Worm (Caenorhabditis elegans) whole organism, L3 larva: ENCODE measurements around the gene nduf-2.2.

Experiments
- ama-1 ChIP-seq: fragments of 150-350 bp; optimal IDR thresholded peaks from 2 replicates; lab custom pipeline; 2018
- lin-39 ChIP-seq: fragments of 150-350 bp; optimal IDR thresholded peaks from 2 replicates; lab custom pipeline; 2018; ENCODE audit warnings: missing biosample characterization, missing genetic modification reagents, missing genetic modification characterization
- pqm-1 ChIP-seq: fragments of 150-350 bp; optimal IDR thresholded peaks from 2 replicates; lab custom pipeline; 2017; ENCODE audit warnings: missing biosample characterization, missing genetic modification characterization, inconsistent platforms
- unc-39 ChIP-seq: sonication (generic microtip); optimal IDR thresholded peaks from 4 replicates; lab custom pipeline; 2017; ENCODE audit warnings: missing biosample characterization, missing genetic modification characterization

DNA sequence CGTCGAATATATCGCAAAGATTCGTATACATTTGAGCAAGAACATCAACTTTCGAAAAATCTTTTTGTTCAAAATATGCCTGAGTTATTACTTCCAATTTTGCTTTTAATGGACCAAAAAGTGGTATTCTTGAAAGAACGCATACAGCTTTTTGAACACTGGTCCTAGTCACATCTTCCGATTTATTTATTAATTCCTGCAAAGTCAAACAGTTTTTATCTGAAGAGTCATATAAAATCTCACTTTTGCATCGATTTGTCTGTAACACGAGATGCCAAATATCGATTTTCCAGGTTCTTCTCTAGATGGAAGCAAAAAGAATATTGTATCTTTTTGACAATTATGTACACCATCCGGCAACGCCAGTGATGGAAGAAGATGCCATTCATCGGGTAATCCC is 15.2 kb upstream of the nduf-2.2 start:
- TF ChIP-seq pqm-1 (tag; lab: Kevin White, UChicago), result no peak
- TF ChIP-seq lin-39 (tag; lab: Kevin White, UChicago), result no peak
- no peak for TF ChIP-seq ama-1 (lab: Kevin White, UChicago)
- TF ChIP-seq unc-39 (tag; lab: Kevin White, UChicago), result no peak
